Worm (Caenorhabditis elegans) whole organism, mixed stage, embryonic: ENCODE results near the gene nep-16.
"Not testable (repeated sequence)": the region's sequence is repeated elsewhere in the genome, so short reads cannot be mapped to it uniquely, and the experiment has no call there.

Experiments
- M03D4.4 ChIP-seq: sonication (generic microtip); optimal IDR thresholded peaks from 2 replicates; lab custom pipeline; 2017; ENCODE audit warnings: mild to moderate bottlenecking, missing genetic modification characterization, missing compliant biosample characterization
- ceh-39 ChIP-seq: fragments of 150-350 bp; optimal IDR thresholded peaks from 2 replicates; lab custom pipeline; 2014; ENCODE audit warnings: missing biosample characterization, missing genetic modification characterization
- ceh-43 ChIP-seq: fragments of 200-800 bp; sonication (Bioruptor generic); optimal IDR thresholded peaks from 2 replicates; lab custom pipeline; 2018; ENCODE audit warnings: mild to moderate bottlenecking, missing genetic modification characterization, moderate library complexity, missing compliant biosample characterization
- ceh-83 ChIP-seq: fragments of 200-800 bp; sonication (Bioruptor generic); optimal IDR thresholded peaks from 2 replicates; lab custom pipeline; 2018; ENCODE audit warnings: mild to moderate bottlenecking, missing genetic modification characterization, missing compliant biosample characterization
- elt-1 ChIP-seq: sonication (generic microtip); optimal IDR thresholded peaks from 2 replicates; lab custom pipeline; 2017; ENCODE audit warnings: missing genetic modification characterization, mild to moderate bottlenecking, missing compliant biosample characterization, antibody characterized with exemption, moderate library complexity, borderline replicate concordance; ENCODE audit not compliant: insufficient read depth
- lin-32 ChIP-seq: fragments of 200-800 bp; sonication (Bioruptor generic); optimal IDR thresholded peaks from 2 replicates; lab custom pipeline; 2018; ENCODE audit warnings: mild to moderate bottlenecking, missing genetic modification characterization, missing compliant biosample characterization
- mep-1 ChIP-seq: fragments of 150-350 bp; optimal IDR thresholded peaks from 2 replicates; lab custom pipeline; 2017; ENCODE audit warnings: missing biosample characterization, missing genetic modification reagents, missing genetic modification characterization, inconsistent platforms
- nhr-12 ChIP-seq: fragments of 150-350 bp; optimal IDR thresholded peaks from 2 replicates; lab custom pipeline; 2014; ENCODE audit warnings: missing biosample characterization, missing genetic modification characterization
- nhr-28 ChIP-seq: fragments of 150-350 bp; optimal IDR thresholded peaks from 2 replicates; lab custom pipeline; 2014; ENCODE audit warnings: missing biosample characterization, missing genetic modification characterization
- nhr-76 ChIP-seq: sonication (generic microtip); optimal IDR thresholded peaks from 2 replicates; lab custom pipeline; 2017; ENCODE audit warnings: missing biosample characterization, missing genetic modification characterization
- snpc-4 ChIP-seq: fragments of 150-350 bp; optimal IDR thresholded peaks from 2 replicates; lab custom pipeline; 2014; ENCODE audit warnings: missing biosample characterization, missing genetic modification characterization
- unc-39 ChIP-seq: fragments of 150-350 bp; optimal IDR thresholded peaks from 2 replicates; lab custom pipeline; 2014; ENCODE audit warnings: missing biosample characterization, missing genetic modification characterization
- ztf-11 ChIP-seq: fragments of 150-350 bp; optimal IDR thresholded peaks from 2 replicates; lab custom pipeline; 2014; ENCODE audit warnings: missing biosample characterization, missing genetic modification characterization

- not testable (repeated sequence) for TF ChIP-seq ztf-11; nhr-12 (tag; lab: Kevin White, UChicago); unc-39 (tag; lab: Kevin White, UChicago); mep-1 (tag; lab: Kevin White, UChicago); ceh-39 (tag; lab: Kevin White, UChicago); snpc-4 (tag; lab: Kevin White, UChicago); ceh-83 (GFP tag; lab: Kevin White, UChicago); lin-32 (GFP tag; lab: Kevin White, UChicago); ceh-43 (GFP tag; lab: Kevin White, UChicago); M03D4.4 (tag; lab: Kevin White, UChicago); nhr-76 (tag; lab: Kevin White, UChicago); elt-1; nhr-28
These were observed 7.1 kb downstream of the nep-16 start, which contains the start of gene warf-1 for ce11 chrIV:7634578-7634977.
